Worm (Caenorhabditis elegans): ENCODE data around the gene T01G5.6.

T01G5.6 gene

ce11 chrV:15113992-15114391 lies at the start of gene T01G5.6:
T01G5.6 (minus strand) TSS chrV:15114092.
- no peak for TF ChIP-seq let-526 (GFP tag; IDR thresholded peaks at IDR 0.05)
- no peak for TF ChIP-seq Y95B8A.8 (GFP tag; IDR thresholded peaks at IDR 0.05)
- no peak for TF ChIP-seq B0336.3 (GFP tag; IDR thresholded peaks at IDR 0.05)
- TF ChIP-seq dpff-1 (tag; optimal IDR thresholded peaks at IDR 0.05), result no peak
- no peak for TF ChIP-seq xnd-1 (tag; optimal IDR thresholded peaks at IDR 0.05)
- TF ChIP-seq bed-2 (GFP tag; IDR thresholded peaks at IDR 0.05), result no peak
- no peak for TF ChIP-seq F23B12.7 (tag; optimal IDR thresholded peaks at IDR 0.05; ENCODE audit: insufficient read depth)
- TF ChIP-seq mes-4 (tag; optimal IDR thresholded peaks at IDR 0.05), result no peak
- TF ChIP-seq rpc-1 (optimal IDR thresholded peaks at IDR 0.05), result no peak
- no peak for TF ChIP-seq rpc-1 (tag; optimal IDR thresholded peaks at IDR 0.05)
- no peak for TF ChIP-seq him-1 (tag; optimal IDR thresholded peaks at IDR 0.05)
- no peak for TF ChIP-seq ztf-25 (GFP tag; IDR thresholded peaks at IDR 0.05)
- TF ChIP-seq snpc-1.3 (tag; optimal IDR thresholded peaks at IDR 0.05; ENCODE audit: insufficient read depth), result no peak
- TF ChIP-seq unc-62 (GFP tag; optimal IDR thresholded peaks at IDR 0.05), result no peak
- TF ChIP-seq mel-28 (tag; optimal IDR thresholded peaks at IDR 0.05; ENCODE audit: borderline replicate concordance), result no peak
- no peak for TF ChIP-seq dox-1 (GFP tag; IDR thresholded peaks at IDR 0.05)
- TF ChIP-seq attf-3 (GFP tag; conservative IDR thresholded peaks at IDR 0.05), result no peak

ce11 chrV:15162697-15163096 lies 48.8 kb upstream of the T01G5.6 start, which contains the start of gene srz-11:
srz-11 (plus strand) TSS chrV:15163082.
- TF ChIP-seq pbrm-1 (GFP tag; IDR thresholded peaks at IDR 0.05), result no peak
- no peak for TF ChIP-seq lin-40 (tag; optimal IDR thresholded peaks at IDR 0.05)
- TF ChIP-seq K12H6.12 (tag; optimal IDR thresholded peaks at IDR 0.05), result no peak
- TF ChIP-seq F37B4.10 (GFP tag; IDR thresholded peaks at IDR 0.05), result no peak
- TF ChIP-seq F57C9.4 (tag; optimal IDR thresholded peaks at IDR 0.05), result no peak
- no peak for TF ChIP-seq hsf-1 (GFP tag; IDR thresholded peaks at IDR 0.05)
- no peak for TF ChIP-seq repo-1 (tag; optimal IDR thresholded peaks at IDR 0.05)
- TF ChIP-seq let-607 (tag; optimal IDR thresholded peaks at IDR 0.05), result no peak
- TF ChIP-seq ets-4 (GFP tag; optimal IDR thresholded peaks at IDR 0.05), result no peak
- TF ChIP-seq ceh-79 (tag; optimal IDR thresholded peaks at IDR 0.05), result no peak
- TF ChIP-seq ztf-26 (tag; optimal IDR thresholded peaks at IDR 0.05), result no peak
- no peak for TF ChIP-seq rpc-1 (optimal IDR thresholded peaks at IDR 0.05)
- TF ChIP-seq rpc-1 (tag; optimal IDR thresholded peaks at IDR 0.05), result no peak
- no peak for TF ChIP-seq Y56A3A.18 (GFP tag; IDR thresholded peaks at IDR 0.05)
- no peak for TF ChIP-seq tbx-9 (tag; optimal IDR thresholded peaks at IDR 0.05; ENCODE audit: borderline replicate concordance)

- no peak for TF ChIP-seq ztf-26 (tag; optimal IDR thresholded peaks at IDR 0.05)
- no peak for TF ChIP-seq F39B2.1 (GFP tag; IDR thresholded peaks at IDR 0.05)
- TF ChIP-seq ets-4 (GFP tag; optimal IDR thresholded peaks at IDR 0.05), result no peak
- TF ChIP-seq attf-5 (GFP tag; optimal IDR thresholded peaks at IDR 0.05), result no peak
- no peak for TF ChIP-seq sea-2 (GFP tag; IDR thresholded peaks at IDR 0.05)
- no peak for TF ChIP-seq F22D6.2 (tag; optimal IDR thresholded peaks at IDR 0.05)
- no peak for TF ChIP-seq him-1 (tag; optimal IDR thresholded peaks at IDR 0.05)
- TF ChIP-seq F55B11.4 (tag; optimal IDR thresholded peaks at IDR 0.05; ENCODE audit: borderline replicate concordance, insufficient read depth), result no peak
- no peak for TF ChIP-seq Y53G8AR.9 (GFP tag; conservative IDR thresholded peaks at IDR 0.05)
- no peak for TF ChIP-seq ceh-91 (GFP tag; IDR thresholded peaks at IDR 0.05)
- no peak for TF ChIP-seq let-526 (GFP tag; IDR thresholded peaks at IDR 0.05)
- no peak for TF ChIP-seq ztf-6 (GFP tag; IDR thresholded peaks at IDR 0.05)
- no peak for TF ChIP-seq snpc-1.3 (tag; optimal IDR thresholded peaks at IDR 0.05; ENCODE audit: insufficient read depth)
- TF ChIP-seq lin-40 (tag; optimal IDR thresholded peaks at IDR 0.05), result no peak
- no peak for TF ChIP-seq nfya-2 (GFP tag; IDR thresholded peaks at IDR 0.05)
- no peak for TF ChIP-seq attf-6 (GFP tag; IDR thresholded peaks at IDR 0.05)
- no peak for TF ChIP-seq snpc-3.4 (tag; optimal IDR thresholded peaks at IDR 0.05)
Observed at ce11 chrV:15158691-15159090, 44.8 kb upstream of the T01G5.6 start, which contains the start of gene str-45. str-45 (plus strand) TSS chrV:15158991.

Measured in whole organism, young adult.